Worm (Caenorhabditis elegans) whole organism, young adult: ENCODE data around the gene mtrr-1.

Experiments used
- B0035.1 ChIP-seq: sonication (generic microtip); optimal IDR thresholded peaks from 2 replicates; lab custom pipeline; 2016; ENCODE audit warnings: missing genetic modification characterization, mild to moderate bottlenecking, missing compliant biosample characterization, missing genotype, missing genetic modification reagents
- B0261.1 ChIP-seq: sonication (generic microtip); optimal IDR thresholded peaks from 2 replicates; lab custom pipeline; 2016; ENCODE audit warnings: mild to moderate bottlenecking, missing genetic modification characterization, moderate library complexity, missing compliant biosample characterization
- D2030.7 ChIP-seq: fragments of 200-800 bp; sonication (Bioruptor generic); IDR thresholded peaks from 2 replicates; pipeline ENCODE4 v1.3.6; 2022; ENCODE audit warnings: missing genetic modification reagents, missing genetic modification characterization, missing compliant biosample characterization
- F22D6.2 ChIP-seq: sonication (generic microtip); optimal IDR thresholded peaks from 2 replicates; lab custom pipeline; 2016; ENCODE audit warnings: mild to moderate bottlenecking, missing genetic modification characterization, missing compliant biosample characterization
- F33H1.4 ChIP-seq: fragments of 200-800 bp; sonication (Bioruptor generic); IDR thresholded peaks from 2 replicates; pipeline ENCODE4 v1.3.6; 2022; ENCODE audit warnings: missing genetic modification reagents, missing genetic modification characterization, missing compliant biosample characterization
- F49E8.2 ChIP-seq: sonication (generic microtip); optimal IDR thresholded peaks from 3 replicates; lab custom pipeline; 2017; ENCODE audit warnings: missing genetic modification characterization, mild to moderate bottlenecking, missing compliant biosample characterization, antibody characterized with exemption, moderate library complexity; ENCODE audit not compliant: insufficient read depth
- F52B5.7 ChIP-seq: sonication (generic microtip); optimal IDR thresholded peaks from 2 replicates; lab custom pipeline; 2016; ENCODE audit warnings: mild to moderate bottlenecking, missing genetic modification characterization, missing compliant biosample characterization
- T07F8.4 ChIP-seq: sonication (generic microtip); optimal IDR thresholded peaks from 2 replicates; lab custom pipeline; 2016; ENCODE audit warnings: mild to moderate bottlenecking, missing genetic modification characterization, moderate library complexity, missing compliant biosample characterization
- T26A5.8 ChIP-seq: sonication (generic microtip); optimal IDR thresholded peaks from 2 replicates; lab custom pipeline; 2016; ENCODE audit warnings: missing genetic modification characterization, missing compliant biosample characterization
- Y53G8AR.9 ChIP-seq: fragments of 200-800 bp; sonication (Bioruptor generic); conservative IDR thresholded peaks from 2 replicates; pipeline ENCODE4 v1.3.6; 2022; ENCODE audit warnings: missing genetic modification reagents, missing genetic modification characterization, missing compliant biosample characterization
- Y67H2A.10 ChIP-seq: fragments of 200-800 bp; sonication (Bioruptor generic); conservative IDR thresholded peaks from 2 replicates; pipeline ENCODE4 v1.3.6; 2022; ENCODE audit warnings: missing genetic modification reagents, missing genetic modification characterization, missing compliant biosample characterization
- ZK185.1 ChIP-seq: sonication (generic microtip); optimal IDR thresholded peaks from 2 replicates; lab custom pipeline; 2016; ENCODE audit warnings: mild to moderate bottlenecking, missing genetic modification characterization, missing compliant biosample characterization; ENCODE audit not compliant: poor library complexity, severe bottlenecking
- ama-1 ChIP-seq, 3 experiments: fragments of 150-350 bp in 1 of 3; sonication (generic microtip) in 2 of 3; optimal IDR thresholded peaks; 2 replicates each; lab custom pipeline; 2014 to 2018; ENCODE audit warnings: missing biosample characterization in 2 of 3, missing genetic modification characterization in 2 of 3, missing genetic modification reagents in 2 of 3
- aptf-2 ChIP-seq: fragments of 200-800 bp; sonication (Bioruptor generic); conservative IDR thresholded peaks from 2 replicates; pipeline ENCODE4 v1.3.6; 2022; ENCODE audit warnings: missing genetic modification reagents, missing genetic modification characterization, missing compliant biosample characterization
- bed-1 ChIP-seq: fragments of 200-800 bp; sonication (Bioruptor generic); IDR thresholded peaks from 2 replicates; pipeline ENCODE4 v1.3.6; 2022; ENCODE audit warnings: missing genetic modification reagents, missing genetic modification characterization, missing compliant biosample characterization
- bed-2 ChIP-seq: fragments of 200-800 bp; sonication (Bioruptor generic); IDR thresholded peaks from 2 replicates; pipeline ENCODE4 v1.3.6; 2022; ENCODE audit warnings: missing genetic modification reagents, missing genetic modification characterization, missing compliant biosample characterization
- cebp-1 ChIP-seq, 2 experiments: fragments of 200-800 bp in 1 of 2; sonication (Bioruptor generic) in 1 of 2; sonication (generic microtip) in 1 of 2; IDR thresholded peaks in 1 of 2; optimal IDR thresholded peaks in 1 of 2; 2 replicates each; pipeline versions ENCODE4 v1.3.6 to Lab custom; 2017 to 2022; ENCODE audit warnings: missing compliant biosample characterization in 2 of 2, missing genetic modification characterization in 2 of 2, mild to moderate bottlenecking in 1 of 2, missing genetic modification reagents in 1 of 2, moderate library complexity in 1 of 2
- cebp-2 ChIP-seq: fragments of 200-800 bp; sonication (Bioruptor generic); IDR thresholded peaks from 2 replicates; pipeline ENCODE4 v1.3.6; 2022; ENCODE audit warnings: missing genetic modification characterization, missing compliant biosample characterization
- ceh-27 ChIP-seq: fragments of 200-800 bp; sonication (Bioruptor generic); optimal IDR thresholded peaks from 2 replicates; lab custom pipeline; 2018; ENCODE audit warnings: mild to moderate bottlenecking, missing genetic modification characterization, moderate library complexity, missing compliant biosample characterization
- dpff-1 ChIP-seq: sonication (generic microtip); optimal IDR thresholded peaks from 2 replicates; lab custom pipeline; 2017; ENCODE audit warnings: mild to moderate bottlenecking, missing genetic modification characterization, missing compliant biosample characterization
- efl-1 ChIP-seq: fragments of 150-350 bp; optimal IDR thresholded peaks from 2 replicates; lab custom pipeline; 2014; ENCODE audit warnings: missing biosample characterization, missing genetic modification reagents, missing genetic modification characterization
- egl-44 ChIP-seq: fragments of 200-800 bp; sonication (Bioruptor generic); IDR thresholded peaks from 2 replicates; pipeline ENCODE4 v1.3.6; 2022; ENCODE audit warnings: missing genetic modification reagents, missing genetic modification characterization, missing compliant biosample characterization
- lag-1 ChIP-seq: fragments of 200-800 bp; sonication (Bioruptor generic); IDR thresholded peaks from 2 replicates; pipeline ENCODE4 v1.3.6; 2022; ENCODE audit warnings: missing genetic modification reagents, missing genetic modification characterization, missing compliant biosample characterization
- lin-26 ChIP-seq: fragments of 200-800 bp; sonication (Bioruptor generic); IDR thresholded peaks from 2 replicates; pipeline ENCODE4 v1.3.6; 2022; ENCODE audit warnings: missing genetic modification reagents, missing genetic modification characterization, missing compliant biosample characterization
- lin-35 ChIP-seq, 3 experiments: fragments of 150-350 bp in 2 of 3; sonication (generic microtip) in 1 of 3; optimal IDR thresholded peaks; 2 replicates each; lab custom pipeline; 2014 to 2018; ENCODE audit warnings: missing biosample characterization in 3 of 3, missing genetic modification characterization in 3 of 3, missing genetic modification reagents in 3 of 3
- lin-40 ChIP-seq: sonication (generic microtip); optimal IDR thresholded peaks from 2 replicates; lab custom pipeline; 2016; ENCODE audit warnings: missing genetic modification characterization, mild to moderate bottlenecking, missing compliant biosample characterization, missing genotype, missing genetic modification reagents
- lin-54 ChIP-seq: fragments of 200-800 bp; sonication (Bioruptor generic); optimal IDR thresholded peaks from 2 replicates; lab custom pipeline; 2018; ENCODE audit warnings: mild to moderate bottlenecking, missing genetic modification characterization, missing compliant biosample characterization
- lir-1 ChIP-seq: fragments of 200-800 bp; sonication (Bioruptor generic); conservative IDR thresholded peaks from 2 replicates; pipeline ENCODE4 v1.3.6; 2022; ENCODE audit warnings: missing genetic modification reagents, missing genetic modification characterization, missing compliant biosample characterization
- lsl-1 ChIP-seq: fragments of 200-800 bp; sonication (Bioruptor generic); optimal IDR thresholded peaks from 2 replicates; lab custom pipeline; 2018; ENCODE audit warnings: mild to moderate bottlenecking, missing genetic modification characterization, moderate library complexity, missing compliant biosample characterization
- lsy-27 ChIP-seq: sonication (generic microtip); optimal IDR thresholded peaks from 2 replicates; lab custom pipeline; 2017; ENCODE audit warnings: missing genetic modification characterization, mild to moderate bottlenecking, missing compliant biosample characterization, antibody characterized with exemption, missing genotype, borderline replicate concordance; ENCODE audit not compliant: insufficient read depth
- madf-3 ChIP-seq: fragments of 200-800 bp; sonication (Bioruptor generic); IDR thresholded peaks from 2 replicates; pipeline ENCODE4 v1.3.6; 2022; ENCODE audit warnings: missing genetic modification reagents, missing genetic modification characterization, missing compliant biosample characterization
- madf-6 ChIP-seq: fragments of 200-800 bp; sonication (Bioruptor generic); IDR thresholded peaks from 2 replicates; pipeline ENCODE4 v1.3.6; 2022; ENCODE audit warnings: missing genetic modification reagents, missing genetic modification characterization, missing compliant biosample characterization
- madf-8 ChIP-seq: fragments of 200-800 bp; sonication (Bioruptor generic); conservative IDR thresholded peaks from 2 replicates; pipeline ENCODE4 v1.3.6; 2022; ENCODE audit warnings: missing genetic modification reagents, missing genetic modification characterization, missing compliant biosample characterization
- mcd-1 ChIP-seq: fragments of 200-800 bp; sonication (Bioruptor generic); IDR thresholded peaks from 2 replicates; pipeline ENCODE4 v1.3.6; 2022; ENCODE audit warnings: missing genetic modification reagents, missing genetic modification characterization, missing compliant biosample characterization
- mel-28 ChIP-seq: sonication (generic microtip); optimal IDR thresholded peaks from 2 replicates; lab custom pipeline; 2016; ENCODE audit warnings: borderline replicate concordance, mild to moderate bottlenecking, missing genetic modification characterization, missing compliant biosample characterization
- nfya-1 ChIP-seq: sonication (generic microtip); optimal IDR thresholded peaks from 2 replicates; lab custom pipeline; 2017; ENCODE audit warnings: antibody characterized with exemption, missing compliant biosample characterization, missing genetic modification characterization, borderline replicate concordance; ENCODE audit not compliant: insufficient read depth
- nfyb-1 ChIP-seq: fragments of 200-800 bp; sonication (Bioruptor generic); IDR thresholded peaks from 2 replicates; pipeline ENCODE4 v1.3.6; 2022; ENCODE audit warnings: missing genetic modification reagents, missing genetic modification characterization, missing compliant biosample characterization
- repo-1 ChIP-seq: sonication (generic microtip); optimal IDR thresholded peaks from 2 replicates; lab custom pipeline; 2017; ENCODE audit warnings: mild to moderate bottlenecking, missing genetic modification characterization, missing compliant biosample characterization
- snpc-1.3 ChIP-seq: sonication (generic microtip); optimal IDR thresholded peaks from 2 replicates; lab custom pipeline; 2017; ENCODE audit warnings: missing genetic modification characterization, mild to moderate bottlenecking, missing compliant biosample characterization, antibody characterized with exemption, moderate library complexity, missing genotype, missing genetic modification reagents; ENCODE audit not compliant: insufficient read depth
- tbp1 ChIP-seq: fragments of 200-800 bp; sonication (Bioruptor generic); optimal IDR thresholded peaks from 2 replicates; lab custom pipeline; 2018; ENCODE audit warnings: mild to moderate bottlenecking, missing genetic modification characterization, missing compliant biosample characterization
- unc-62 ChIP-seq: fragments of 150-350 bp; optimal IDR thresholded peaks from 2 replicates; lab custom pipeline; 2014; ENCODE audit warnings: missing biosample characterization, missing genetic modification reagents, missing genetic modification characterization
- xnd-1 ChIP-seq: sonication (generic microtip); optimal IDR thresholded peaks from 2 replicates; lab custom pipeline; 2016; ENCODE audit warnings: missing genotype, missing genetic modification reagents, missing genetic modification characterization, missing compliant biosample characterization
- ztf-25 ChIP-seq: fragments of 200-800 bp; sonication (Bioruptor generic); IDR thresholded peaks from 2 replicates; pipeline ENCODE4 v1.3.6; 2022; ENCODE audit warnings: missing genetic modification reagents, missing genetic modification characterization, missing compliant biosample characterization
- ztf-28 ChIP-seq: fragments of 200-800 bp; sonication (Bioruptor generic); IDR thresholded peaks from 2 replicates; pipeline ENCODE4 v1.3.6; 2022; ENCODE audit warnings: missing genetic modification reagents, missing genetic modification characterization, missing compliant biosample characterization

mtrr-1 gene

DNA sequence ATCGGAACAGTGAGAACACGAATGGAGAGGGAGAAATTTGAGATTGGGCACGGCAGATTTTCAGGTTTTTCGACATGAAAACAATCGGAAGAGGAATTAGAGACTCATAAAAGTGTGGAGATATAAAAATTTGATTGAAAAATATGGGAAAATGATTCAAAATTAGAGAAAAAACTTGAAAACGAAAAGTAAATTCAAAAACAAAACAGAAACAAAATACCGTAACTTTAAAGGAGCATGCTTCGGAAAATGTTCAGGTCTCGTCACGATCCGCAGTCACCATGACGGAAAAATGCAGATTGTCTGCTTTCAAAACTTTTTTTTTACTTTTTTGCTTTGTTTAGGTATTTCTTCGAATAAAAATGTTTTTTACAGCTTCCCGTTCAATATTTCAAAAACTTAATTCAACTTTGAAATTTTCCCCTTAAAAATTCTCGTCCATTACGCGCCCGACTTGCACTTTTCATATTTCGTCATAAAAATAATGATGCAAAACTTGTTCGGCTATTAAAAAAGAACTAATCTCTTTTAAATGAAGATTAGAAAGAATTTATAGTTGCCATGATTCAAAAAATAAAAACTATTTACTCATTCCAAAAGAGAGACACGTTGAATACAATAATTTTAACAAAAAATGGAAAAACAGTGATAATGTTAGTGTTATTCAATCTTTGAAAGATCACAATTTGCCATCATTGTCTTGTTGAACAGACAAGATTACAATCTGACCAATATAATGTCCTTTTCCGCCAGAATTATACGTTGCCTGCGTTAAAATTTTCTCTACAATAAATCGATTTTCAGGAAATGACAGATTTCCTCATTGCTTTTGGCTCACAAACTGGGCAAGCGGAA is at the start of gene mtrr-1:
mtrr-1 (plus strand) TSS at position 805 of the 855 bp plus-strand sequence.
- TF ChIP-seq madf-6 (GFP tag; lab: Robert Waterston, UW) (peak; percentile 87), cebp-2 (GFP tag; lab: Robert Waterston, UW) (no peak), F49E8.2 (tag; lab: Kevin White, UChicago) (peak; percentile 46), T26A5.8 (tag; lab: Kevin White, UChicago) (no peak), D2030.7 (peak; percentile 61), F22D6.2 (tag; lab: Kevin White, UChicago) (no peak), dpff-1 (tag; lab: Kevin White, UChicago) (no peak), B0035.1 (tag; lab: Kevin White, UChicago) (no peak), snpc-1.3 (peak; percentile 46), F52B5.7 (tag; lab: Kevin White, UChicago) (no peak), lin-40 (tag; lab: Kevin White, UChicago) (peak; percentile 2), efl-1 (GFP tag; lab: Kevin White, UChicago) (peak; percentile 37), cebp-1 (GFP tag; IDR thresholded peaks at IDR 0.05; lab: Robert Waterston, UW) (no peak), cebp-1 (tag; optimal IDR thresholded peaks at IDR 0.05; lab: Kevin White, UChicago) (peak; percentile 11), egl-44 (no peak), ama-1 (optimal IDR thresholded peaks at IDR 0.05; lab: Kevin White, UChicago) (peak; percentile 90), ama-1 (GFP tag; optimal IDR thresholded peaks at IDR 0.05; lab: Kevin White, UChicago) (peak in 1 of 2 experiments; percentile 21), bed-1 (GFP tag; lab: Robert Waterston, UW) (no peak), B0261.1 (no peak), unc-62 (GFP tag; lab: Kevin White, UChicago) (no peak), repo-1 (tag; lab: Kevin White, UChicago) (no peak), tbp1 (GFP tag; lab: Kevin White, UChicago) (peak; percentile 18), bed-2 (GFP tag; lab: Robert Waterston, UW) (no peak), mcd-1 (peak; percentile 17; the same call in 1 of the 2 replicates), madf-8 (GFP tag; lab: Robert Waterston, UW) (peak; percentile 57), lir-1 (GFP tag; lab: Robert Waterston, UW) (peak; percentile 5; the same call in 1 of the 2 replicates), ZK185.1 (tag; lab: Kevin White, UChicago) (peak; percentile 49), mel-28 (tag; lab: Kevin White, UChicago) (peak; percentile 13), madf-3 (peak; percentile 57; the same call in 1 of the 2 replicates), lin-54 (GFP tag; lab: Kevin White, UChicago) (peak; percentile 36), Y67H2A.10 (GFP tag; lab: Robert Waterston, UW) (no peak), nfyb-1 (no peak), ztf-28 (no peak), nfya-1 (tag; lab: Kevin White, UChicago) (no peak), lag-1 (GFP tag; lab: Robert Waterston, UW) (no peak), lin-26 (GFP tag; lab: Robert Waterston, UW) (peak; percentile 49), lsl-1 (GFP tag; lab: Kevin White, UChicago) (peak; percentile 85), ceh-27 (GFP tag; lab: Kevin White, UChicago) (no peak), T07F8.4 (tag; lab: Kevin White, UChicago) (no peak), xnd-1 (tag; lab: Kevin White, UChicago) (peak; percentile 62), Y53G8AR.9 (GFP tag; lab: Robert Waterston, UW) (peak; percentile 47; the same call in 1 of the 2 replicates), lsy-27 (tag; lab: Kevin White, UChicago) (no peak), ztf-25 (no peak), F33H1.4 (peak; percentile 91), aptf-2 (GFP tag; lab: Robert Waterston, UW) (no peak), lin-35 (GFP tag; optimal IDR thresholded peaks at IDR 0.05; lab: Kevin White, UChicago) (peak in 1 of 3 experiments; percentile 30)
